Worm (Caenorhabditis elegans): ENCODE data around the gene rde-11.

DNA sequence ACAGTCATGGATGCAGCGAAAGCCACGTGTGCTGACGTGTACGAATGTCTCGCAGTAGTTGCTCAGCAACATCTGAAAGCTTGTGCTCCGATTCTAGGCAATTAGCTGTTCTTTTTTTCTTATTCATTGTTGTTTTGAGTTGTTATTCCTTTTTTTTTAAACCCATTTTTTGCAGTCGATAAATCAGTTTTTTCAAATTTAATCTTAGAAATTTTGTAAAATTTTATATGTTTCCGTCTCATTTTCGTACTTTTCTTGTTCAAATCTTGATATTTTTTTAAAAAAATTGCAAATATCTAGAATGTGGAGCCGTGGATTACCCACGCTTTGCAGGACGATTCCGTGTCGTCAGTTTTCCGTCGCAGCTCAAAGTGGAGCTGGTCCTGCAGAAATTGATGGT lies 4.6 kb upstream of the rde-11 start, which contains the start of gene fask-1:
- TF ChIP-seq ceh-28 (tag; optimal IDR thresholded peaks at IDR 0.05) (no peak), lsy-2 (tag; optimal IDR thresholded peaks at IDR 0.05) (no peak), egl-27 (tag; optimal IDR thresholded peaks at IDR 0.05) (no peak)
